Fruit fly (Drosophila melanogaster) whole organism, embryonic: ENCODE data around the gene CG31897.

Experiments used
- Adf1 ChIP-seq: fragments of 200-800 bp; sonication (Bioruptor generic); IDR thresholded peaks from 2 replicates; pipeline ENCODE4 v1.3.6; 2022; ENCODE audit warnings: missing biosample characterization, missing genetic modification characterization
- CG12744 ChIP-seq: fragments of 200-800 bp; sonication (Bioruptor generic); optimal IDR thresholded peaks from 2 replicates; lab custom pipeline; 2016; ENCODE audit warnings: missing biosample characterization, missing genetic modification characterization
- CG16863 ChIP-seq: fragments of 200-800 bp; sonication (Bioruptor generic); optimal IDR thresholded peaks from 3 replicates; lab custom pipeline; 2016; ENCODE audit warnings: missing biosample characterization, missing genetic modification characterization
- CG17328 ChIP-seq: fragments of 200-800 bp; sonication (Bioruptor generic); IDR thresholded peaks from 2 replicates; pipeline ENCODE4 v1.3.6; 2022; ENCODE audit warnings: missing biosample characterization, missing genetic modification characterization
- CG18476 ChIP-seq: fragments of 200-800 bp; sonication (Bioruptor generic); optimal IDR thresholded peaks from 2 replicates; lab custom pipeline; 2016; ENCODE audit warnings: missing biosample characterization, mild to moderate bottlenecking, missing genetic modification characterization
- CG18764 ChIP-seq: fragments of 200-800 bp; sonication (Bioruptor generic); optimal IDR thresholded peaks from 3 replicates; lab custom pipeline; 2016; ENCODE audit warnings: missing biosample characterization, missing genetic modification characterization
- CG31224 ChIP-seq: fragments of 200-800 bp; sonication (Bioruptor generic); IDR thresholded peaks from 2 replicates; pipeline ENCODE4 v1.3.6; 2022; ENCODE audit warnings: missing biosample characterization, missing genetic modification characterization
- CG34376 ChIP-seq: fragments of 200-800 bp; sonication (Bioruptor generic); optimal IDR thresholded peaks from 2 replicates; lab custom pipeline; 2018; ENCODE audit warnings: missing biosample characterization, mild to moderate bottlenecking, missing genetic modification characterization
- CG5180 ChIP-seq: fragments of 200-800 bp; sonication (Bioruptor generic); optimal IDR thresholded peaks from 3 replicates; lab custom pipeline; 2017; ENCODE audit warnings: missing biosample characterization, missing genetic modification characterization, mild to moderate bottlenecking, moderate library complexity, missing genetic modification reagents
- CG5245 ChIP-seq: fragments of 200-800 bp; sonication (Bioruptor generic); optimal IDR thresholded peaks from 3 replicates; lab custom pipeline; 2016; ENCODE audit warnings: missing biosample characterization, missing genetic modification characterization
- CG7271 ChIP-seq: fragments of 200-800 bp; sonication (Bioruptor generic); optimal IDR thresholded peaks from 2 replicates; lab custom pipeline; 2018; ENCODE audit warnings: missing biosample characterization, mild to moderate bottlenecking, missing genetic modification characterization, moderate library complexity
- CG7357 ChIP-seq: fragments of 200-800 bp; sonication (Bioruptor generic); IDR thresholded peaks from 3 replicates; pipeline ENCODE4 v1.3.6; 2022; ENCODE audit warnings: missing biosample characterization, missing genetic modification characterization
- CG7839 ChIP-seq: fragments of 200-800 bp; sonication (Bioruptor generic); optimal IDR thresholded peaks from 3 replicates; lab custom pipeline; 2018; ENCODE audit warnings: missing biosample characterization, mild to moderate bottlenecking, missing genetic modification characterization, moderate library complexity
- CG8290 ChIP-seq, 3 experiments: fragments of 200-800 bp; sonication (Bioruptor generic); optimal IDR thresholded peaks; 2 replicates each; lab custom pipeline; 2016 to 2019; ENCODE audit warnings: missing biosample characterization in 3 of 3, missing genetic modification characterization in 3 of 3, mild to moderate bottlenecking in 2 of 3, moderate library complexity in 1 of 3
- CG9932 ChIP-seq: fragments of 200-800 bp; sonication (Bioruptor generic); IDR thresholded peaks from 2 replicates; pipeline ENCODE4 v1.3.6; 2022; ENCODE audit warnings: missing biosample characterization, missing genetic modification characterization
- Camta ChIP-seq: fragments of 200-800 bp; sonication (Bioruptor generic); optimal IDR thresholded peaks from 2 replicates; lab custom pipeline; 2016; ENCODE audit warnings: missing biosample characterization, missing genetic modification characterization
- Chrac-16 ChIP-seq: fragments of 200-800 bp; sonication (Bioruptor generic); optimal IDR thresholded peaks from 3 replicates; lab custom pipeline; 2016; ENCODE audit warnings: missing biosample characterization, missing genetic modification characterization
- Deaf1 ChIP-seq: fragments of 200-800 bp; optimal IDR thresholded peaks from 3 replicates; lab custom pipeline; 2019; ENCODE audit warnings: missing biosample characterization, mild to moderate bottlenecking, missing genetic modification characterization, moderate library complexity
- Dip3 ChIP-seq: fragments of 200-800 bp; sonication (Bioruptor generic); optimal IDR thresholded peaks from 3 replicates; lab custom pipeline; 2016; ENCODE audit warnings: missing biosample characterization, missing genetic modification characterization
- Ets65A ChIP-seq: fragments of 200-800 bp; sonication (Bioruptor generic); peaks from one replicate; lab custom pipeline; 2016; ENCODE audit warnings: missing biosample characterization, missing genetic modification characterization
- Gsc ChIP-seq: fragments of 200-800 bp; sonication (Bioruptor generic); IDR thresholded peaks from 2 replicates; pipeline ENCODE4 v1.3.6; 2022; ENCODE audit warnings: missing biosample characterization, missing genetic modification characterization
- HLH3B ChIP-seq: fragments of 200-800 bp; sonication (Bioruptor generic); IDR thresholded peaks from 2 replicates; pipeline ENCODE4 v1.3.6; 2022; ENCODE audit warnings: missing biosample characterization, missing genetic modification characterization
- Hr78 ChIP-seq, 2 experiments: fragments of 200-800 bp in 1 of 2; fragments of >200 bp in 1 of 2; sonication (Bioruptor generic) in 1 of 2; optimal IDR thresholded peaks; 2 replicates each; lab custom pipeline; 2017 to 2019; ENCODE audit warnings: missing biosample characterization in 2 of 2, missing genetic modification characterization in 2 of 2, mild to moderate bottlenecking in 1 of 2, moderate library complexity in 1 of 2
- Kr ChIP-seq: fragments of 200-800 bp; sonication (Bioruptor generic); optimal IDR thresholded peaks from 2 replicates; lab custom pipeline; 2017; ENCODE audit warnings: missing biosample characterization, mild to moderate bottlenecking, missing genetic modification characterization
- MESR4 ChIP-seq: fragments of 200-800 bp; sonication (Bioruptor generic); optimal IDR thresholded peaks from 2 replicates; lab custom pipeline; 2018; ENCODE audit warnings: missing biosample characterization, mild to moderate bottlenecking, missing genetic modification characterization, moderate library complexity
- Rfx ChIP-seq: fragments of 200-800 bp; sonication (Bioruptor generic); IDR thresholded peaks from 2 replicates; pipeline ENCODE4 v1.3.6; 2022; ENCODE audit warnings: missing biosample characterization, missing genetic modification characterization
- Six4 ChIP-seq: fragments of 200-800 bp; sonication (Bioruptor generic); optimal IDR thresholded peaks from 2 replicates; lab custom pipeline; 2016; ENCODE audit warnings: missing biosample characterization, missing genetic modification characterization
- Taf1 ChIP-seq: fragments of 200-800 bp; sonication (Bioruptor generic); IDR thresholded peaks from 2 replicates; pipeline ENCODE4 v1.3.6; 2022; ENCODE audit warnings: missing biosample characterization, missing genetic modification characterization
- Vsx1 ChIP-seq: fragments of 200-800 bp; sonication (Bioruptor generic); optimal IDR thresholded peaks from 2 replicates; lab custom pipeline; 2017; ENCODE audit warnings: missing biosample characterization, mild to moderate bottlenecking, missing genetic modification characterization, missing genetic modification reagents
- bigmax ChIP-seq: fragments of 200-800 bp; sonication (Bioruptor generic); optimal IDR thresholded peaks from 2 replicates; lab custom pipeline; 2018; ENCODE audit warnings: missing biosample characterization, mild to moderate bottlenecking, missing genetic modification characterization
- chinmo ChIP-seq: fragments of 200-800 bp; sonication (Bioruptor generic); IDR thresholded peaks from 4 replicates; pipeline ENCODE4 v1.3.6; 2022; ENCODE audit warnings: missing biosample characterization, missing genetic modification characterization; ENCODE audit not compliant: partially characterized antibody
- ci ChIP-seq: fragments of 200-800 bp; sonication (Bioruptor generic); IDR thresholded peaks from 3 replicates; pipeline ENCODE4 v1.3.6; 2022; ENCODE audit warnings: missing biosample characterization, missing genetic modification characterization
- corto ChIP-seq: fragments of 200-800 bp; sonication (Bioruptor generic); optimal IDR thresholded peaks from 2 replicates; lab custom pipeline; 2016; ENCODE audit warnings: missing biosample characterization, mild to moderate bottlenecking, missing genetic modification characterization, moderate library complexity
- dati ChIP-seq: fragments of 200-800 bp; sonication (Bioruptor generic); IDR thresholded peaks from 2 replicates; pipeline ENCODE4 v1.3.6; 2022; ENCODE audit warnings: missing biosample characterization, missing genetic modification characterization
- eyg ChIP-seq: fragments of 200-800 bp; sonication (Bioruptor generic); optimal IDR thresholded peaks from 3 replicates; lab custom pipeline; 2016; ENCODE audit warnings: missing biosample characterization, missing genetic modification characterization
- fd3F ChIP-seq: fragments of 200-800 bp; sonication (Bioruptor generic); optimal IDR thresholded peaks from 2 replicates; lab custom pipeline; 2018; ENCODE audit warnings: missing biosample characterization, mild to moderate bottlenecking, missing genetic modification characterization, moderate library complexity
- gce ChIP-seq: fragments of 200-800 bp; sonication (Bioruptor generic); IDR thresholded peaks from 3 replicates; pipeline ENCODE4 v1.3.6; 2022; ENCODE audit warnings: missing biosample characterization, missing genetic modification characterization
- gro ChIP-seq: fragments of 200-800 bp; sonication (Bioruptor generic); optimal IDR thresholded peaks from 2 replicates; lab custom pipeline; 2016; ENCODE audit warnings: missing biosample characterization, missing genetic modification characterization
- lov ChIP-seq, 2 experiments: fragments of 200-800 bp in 1 of 2; fragments of >200 bp in 1 of 2; sonication (Bioruptor generic) in 1 of 2; IDR thresholded peaks in 1 of 2; optimal IDR thresholded peaks in 1 of 2; 2 replicates in 1 of 2; 3 replicates in 1 of 2; pipeline versions ENCODE4 v1.3.6 to Lab custom; 2017 to 2022; ENCODE audit warnings: missing biosample characterization in 1 of 2, missing genetic modification characterization in 1 of 2
- mam ChIP-seq: fragments of 200-800 bp; sonication (Bioruptor generic); optimal IDR thresholded peaks from 3 replicates; lab custom pipeline; 2016; ENCODE audit warnings: missing biosample characterization, missing genetic modification characterization
- mld ChIP-seq: fragments of 200-800 bp; sonication (Bioruptor generic); IDR thresholded peaks from 3 replicates; pipeline ENCODE4 v1.3.6; 2022; ENCODE audit warnings: missing biosample characterization, missing genetic modification characterization; ENCODE audit not compliant: partially characterized antibody
- odd ChIP-seq: fragments of 200-800 bp; sonication (Bioruptor generic); optimal IDR thresholded peaks from 2 replicates; lab custom pipeline; 2017; ENCODE audit warnings: missing biosample characterization, mild to moderate bottlenecking, missing genetic modification characterization
- pfk ChIP-seq: fragments of 200-800 bp; sonication (Bioruptor generic); optimal IDR thresholded peaks from 2 replicates; lab custom pipeline; 2018; ENCODE audit warnings: missing biosample characterization, mild to moderate bottlenecking, missing genetic modification characterization, moderate library complexity
- pita ChIP-seq: fragments of 200-800 bp; sonication (Bioruptor generic); optimal IDR thresholded peaks from 2 replicates; lab custom pipeline; 2017; ENCODE audit warnings: missing biosample characterization, mild to moderate bottlenecking, missing genetic modification characterization
- ranshi ChIP-seq: fragments of 200-800 bp; sonication (Bioruptor generic); IDR thresholded peaks from 2 replicates; pipeline ENCODE4 v1.3.6; 2022; ENCODE audit warnings: missing biosample characterization, missing genetic modification characterization
- repo ChIP-seq: fragments of 200-800 bp; sonication (Bioruptor generic); optimal IDR thresholded peaks from 2 replicates; lab custom pipeline; 2016; ENCODE audit warnings: missing biosample characterization, missing genetic modification characterization
- scrt ChIP-seq: fragments of 200-800 bp; sonication (Bioruptor generic); optimal IDR thresholded peaks from 2 replicates; lab custom pipeline; 2018; ENCODE audit warnings: missing biosample characterization, mild to moderate bottlenecking, missing genetic modification characterization, moderate library complexity
- sd ChIP-seq: fragments of 200-800 bp; sonication (Bioruptor generic); optimal IDR thresholded peaks from 3 replicates; lab custom pipeline; 2018; ENCODE audit warnings: missing biosample characterization, mild to moderate bottlenecking, missing genetic modification characterization, moderate library complexity
- sim ChIP-seq: fragments of 200-800 bp; sonication (Bioruptor generic); IDR thresholded peaks from 2 replicates; pipeline ENCODE4 v1.3.6; 2022; ENCODE audit warnings: missing biosample characterization, missing genetic modification characterization

The CG31897 gene

dm6 chr2L:8464107-8464582, 21.9 kb downstream of the CG31897 start, which contains the start of gene prg (continued):
- TF ChIP-seq pfk (GFP tag; lab: Kevin White, UChicago) (no peak), CG16863 (GFP tag; lab: Kevin White, UChicago) (peak; percentile 67), CG17328 (peak; percentile 48; the same call in 1 of the 2 replicates), CG7357 (GFP tag; lab: Robert Waterston, UW) (no peak), Six4 (GFP tag; lab: Kevin White, UChicago) (peak; percentile 26), CG18476 (peak; percentile 85), Adf1 (GFP tag; lab: Robert Waterston, UW) (no peak; the same call in 1 of the 2 replicates), Taf1 (GFP tag; lab: Robert Waterston, UW) (peak; percentile 52), ci (peak; percentile 64; the same call in 2 of the 3 replicates), sd (tag; lab: Kevin White, UChicago) (no peak), odd (GFP tag; lab: Kevin White, UChicago) (peak; percentile 68), Gsc (no peak), CG7839 (tag; lab: Kevin White, UChicago) (peak; percentile 79), corto (GFP tag; lab: Kevin White, UChicago) (no peak), Chrac-16 (peak; percentile 47), bigmax (no peak), CG34376 (GFP tag; lab: Kevin White, UChicago) (peak; percentile 61), repo (GFP tag; lab: Kevin White, UChicago) (peak; percentile 38), mld (GFP tag; lab: Robert Waterston, UW) (peak; percentile 95), eyg (GFP tag; lab: Kevin White, UChicago) (peak; percentile 52), CG12744 (GFP tag; lab: Kevin White, UChicago) (peak; percentile 60), lov (optimal IDR thresholded peaks at IDR 0.05; lab: Kevin White, UChicago) (no peak), lov (GFP tag; IDR thresholded peaks at IDR 0.05; lab: Robert Waterston, UW) (no peak), scrt (GFP tag; lab: Kevin White, UChicago) (no peak), Rfx (GFP tag; lab: Robert Waterston, UW) (peak; percentile 77), mam (peak; percentile 79), pita (no peak), CG18764 (GFP tag; lab: Kevin White, UChicago) (peak; percentile 16), Deaf1 (tag; lab: Kevin White, UChicago) (peak; percentile 34), CG8290 (GFP tag; optimal IDR thresholded peaks at IDR 0.05; lab: Kevin White, UChicago) (peak; percentile 67), CG8290 (tag; optimal IDR thresholded peaks at IDR 0.05; lab: Kevin White, UChicago) (peak in 1 of 2 experiments; percentile 61), dati (GFP tag; lab: Robert Waterston, UW) (no peak), chinmo (GFP tag; lab: Robert Waterston, UW) (peak; percentile 97), ranshi (GFP tag; lab: Robert Waterston, UW) (peak; percentile 59), HLH3B (GFP tag; lab: Robert Waterston, UW) (peak; percentile 26; the same call in 1 of the 2 replicates), CG5180 (GFP tag; lab: Kevin White, UChicago) (peak; percentile 57), Vsx1 (peak; percentile 31), gce (no peak), Camta (GFP tag; lab: Kevin White, UChicago) (peak; percentile 62), CG31224 (GFP tag; lab: Robert Waterston, UW) (peak; percentile 33; the same call in 1 of the 2 replicates), sim (GFP tag; lab: Robert Waterston, UW) (no peak), fd3F (GFP tag; lab: Kevin White, UChicago) (peak; percentile 53), CG7271 (no peak), CG5245 (GFP tag; lab: Kevin White, UChicago) (peak; percentile 23), Kr (no peak), gro (peak; percentile 73), Dip3 (GFP tag; lab: Kevin White, UChicago) (peak; percentile 39), Hr78 (GFP tag; optimal IDR thresholded peaks at IDR 0.05; lab: Kevin White, UChicago) (peak in 1 of 2 experiments; percentile 34), CG9932 (GFP tag; lab: Robert Waterston, UW) (peak; percentile 71), MESR4 (GFP tag; lab: Kevin White, UChicago) (peak; percentile 70), Ets65A (GFP tag; lab: Kevin White, UChicago) (peak; percentile 95)
